Fruit fly (Drosophila melanogaster) whole organism, embryonic: ENCODE results near the gene CG13978.

Experiments
- Abd-B ChIP-seq: fragments of 200-800 bp; sonication (Bioruptor generic); optimal IDR thresholded peaks from 2 replicates; lab custom pipeline; 2018; ENCODE audit warnings: missing biosample characterization, mild to moderate bottlenecking, missing genetic modification characterization, moderate library complexity
- Ada2b ChIP-seq: fragments of 200-800 bp; sonication (Bioruptor generic); IDR thresholded peaks from 2 replicates; pipeline ENCODE4 v1.3.6; 2022; ENCODE audit warnings: missing biosample characterization, missing genetic modification characterization
- Atf3 ChIP-seq: fragments of 200-800 bp; sonication (Bioruptor generic); optimal IDR thresholded peaks from 3 replicates; lab custom pipeline; 2016; ENCODE audit warnings: missing biosample characterization, missing genetic modification characterization
- Blimp-1 ChIP-seq: fragments of 200-800 bp; sonication (Bioruptor generic); optimal IDR thresholded peaks from 3 replicates; lab custom pipeline; 2018; ENCODE audit warnings: missing biosample characterization, missing genetic modification characterization, mild to moderate bottlenecking, moderate library complexity, missing genetic modification reagents
- C15 ChIP-seq: fragments of 200-800 bp; sonication (Bioruptor generic); IDR thresholded peaks from 3 replicates; pipeline ENCODE4 v1.3.6; 2022; ENCODE audit warnings: missing biosample characterization, missing genetic modification characterization
- CG10147 ChIP-seq: fragments of 200-800 bp; sonication (Bioruptor generic); optimal IDR thresholded peaks from 2 replicates; lab custom pipeline; 2019; ENCODE audit warnings: missing biosample characterization, mild to moderate bottlenecking, missing genetic modification characterization, moderate library complexity
- CG10431 ChIP-seq: fragments of 200-800 bp; sonication (Bioruptor generic); optimal IDR thresholded peaks from 3 replicates; lab custom pipeline; 2018; ENCODE audit warnings: missing biosample characterization, mild to moderate bottlenecking, missing genetic modification characterization
- CG12744 ChIP-seq: fragments of 200-800 bp; sonication (Bioruptor generic); optimal IDR thresholded peaks from 2 replicates; lab custom pipeline; 2016; ENCODE audit warnings: missing biosample characterization, missing genetic modification characterization
- CG14667 ChIP-seq: fragments of 200-800 bp; sonication (Bioruptor generic); IDR thresholded peaks from 2 replicates; pipeline ENCODE4 v1.3.6; 2022; ENCODE audit warnings: missing biosample characterization, missing genetic modification characterization
- CG1602 ChIP-seq: fragments of 200-800 bp; sonication (Bioruptor generic); optimal IDR thresholded peaks from 3 replicates; lab custom pipeline; 2016; ENCODE audit warnings: missing biosample characterization, missing genetic modification characterization
- CG17186 ChIP-seq: fragments of 200-800 bp; sonication (Bioruptor generic); optimal IDR thresholded peaks from 3 replicates; lab custom pipeline; 2017; ENCODE audit warnings: missing biosample characterization, missing genetic modification reagents, missing genetic modification characterization
- CG17612 ChIP-seq: fragments of 200-800 bp; sonication (Bioruptor generic); IDR thresholded peaks from 2 replicates; pipeline ENCODE4 v1.3.6; 2022; ENCODE audit warnings: missing biosample characterization, missing genetic modification characterization
- CG17802 ChIP-seq: fragments of 200-800 bp; sonication (Bioruptor generic); optimal IDR thresholded peaks from 2 replicates; lab custom pipeline; 2018; ENCODE audit warnings: missing biosample characterization, mild to moderate bottlenecking, missing genetic modification characterization, moderate library complexity
- CG18476 ChIP-seq: fragments of 200-800 bp; sonication (Bioruptor generic); optimal IDR thresholded peaks from 2 replicates; lab custom pipeline; 2016; ENCODE audit warnings: missing biosample characterization, mild to moderate bottlenecking, missing genetic modification characterization
- CG18764 ChIP-seq: fragments of 200-800 bp; sonication (Bioruptor generic); optimal IDR thresholded peaks from 3 replicates; lab custom pipeline; 2016; ENCODE audit warnings: missing biosample characterization, missing genetic modification characterization
- CG3065 ChIP-seq: fragments of 200-800 bp; sonication (Bioruptor generic); optimal IDR thresholded peaks from 2 replicates; lab custom pipeline; 2016; ENCODE audit warnings: missing biosample characterization, missing genetic modification characterization
- CG3847 ChIP-seq: fragments of 200-800 bp; sonication (Bioruptor generic); IDR thresholded peaks from 2 replicates; pipeline ENCODE4 v1.3.6; 2022; ENCODE audit warnings: missing biosample characterization, missing genetic modification characterization
- CG4282 ChIP-seq: fragments of 200-800 bp; sonication (Bioruptor generic); optimal IDR thresholded peaks from 2 replicates; lab custom pipeline; 2016; ENCODE audit warnings: missing biosample characterization, missing genetic modification characterization
- CG6654 ChIP-seq: fragments of 200-800 bp; sonication (Bioruptor generic); optimal IDR thresholded peaks from 2 replicates; lab custom pipeline; 2017; ENCODE audit warnings: missing biosample characterization, mild to moderate bottlenecking, missing genetic modification characterization
- CG9437 ChIP-seq: fragments of 200-800 bp; sonication (Bioruptor generic); optimal IDR thresholded peaks from 2 replicates; lab custom pipeline; 2018; ENCODE audit warnings: missing biosample characterization, mild to moderate bottlenecking, missing genetic modification characterization
- CG9609 ChIP-seq: fragments of 200-800 bp; sonication (Bioruptor generic); optimal IDR thresholded peaks from 3 replicates; lab custom pipeline; 2016; ENCODE audit warnings: missing biosample characterization, missing genetic modification characterization
- CG9817 ChIP-seq: fragments of 200-800 bp; sonication (Bioruptor generic); optimal IDR thresholded peaks from 2 replicates; lab custom pipeline; 2018; ENCODE audit warnings: missing biosample characterization, mild to moderate bottlenecking, missing genetic modification characterization, moderate library complexity
- Doc2 ChIP-seq: fragments of 200-800 bp; sonication (Bioruptor generic); IDR thresholded peaks from 2 replicates; pipeline ENCODE4 v1.3.6; 2022; ENCODE audit warnings: missing biosample characterization, missing genetic modification characterization
- ERR ChIP-seq: fragments of 200-800 bp; sonication (Bioruptor generic); optimal IDR thresholded peaks from 2 replicates; lab custom pipeline; 2016; ENCODE audit warnings: missing biosample characterization, missing genetic modification characterization
- GATAe ChIP-seq: fragments of 200-800 bp; sonication (Bioruptor generic); conservative IDR thresholded peaks from 2 replicates; pipeline ENCODE4 v1.3.6; 2022; ENCODE audit warnings: missing biosample characterization, missing genetic modification characterization
- HLH3B ChIP-seq: fragments of 200-800 bp; sonication (Bioruptor generic); IDR thresholded peaks from 2 replicates; pipeline ENCODE4 v1.3.6; 2022; ENCODE audit warnings: missing biosample characterization, missing genetic modification characterization
- Hand ChIP-seq: fragments of 200-800 bp; sonication (Bioruptor generic); optimal IDR thresholded peaks from 2 replicates; lab custom pipeline; 2017; ENCODE audit warnings: mild to moderate bottlenecking, missing biosample characterization, missing genetic modification reagents, missing genetic modification characterization
- Hmx ChIP-seq: fragments of 200-800 bp; sonication (Bioruptor generic); optimal IDR thresholded peaks from 2 replicates; lab custom pipeline; 2016; ENCODE audit warnings: missing biosample characterization, missing genetic modification characterization
- Max ChIP-seq: fragments of 200-800 bp; sonication (Bioruptor generic); optimal IDR thresholded peaks from 2 replicates; lab custom pipeline; 2016; ENCODE audit warnings: missing biosample characterization, mild to moderate bottlenecking, missing genetic modification characterization
- NC2β ChIP-seq: fragments of 200-800 bp; sonication (Bioruptor generic); optimal IDR thresholded peaks from 2 replicates; lab custom pipeline; 2016; ENCODE audit warnings: missing biosample characterization, missing genetic modification characterization
- Scr ChIP-seq: fragments of 200-800 bp; sonication (Bioruptor generic); IDR thresholded peaks from 2 replicates; pipeline ENCODE4 v1.3.6; 2022; ENCODE audit warnings: missing biosample characterization, missing genetic modification characterization; ENCODE audit not compliant: partially characterized antibody
- Side ChIP-seq: fragments of 200-800 bp; sonication (Bioruptor generic); optimal IDR thresholded peaks from 2 replicates; lab custom pipeline; 2016; ENCODE audit warnings: missing biosample characterization, missing genetic modification characterization
- Sry-δ ChIP-seq: fragments of 200-800 bp; sonication (Bioruptor generic); optimal IDR thresholded peaks from 2 replicates; lab custom pipeline; 2016; ENCODE audit warnings: missing biosample characterization, missing genetic modification characterization
- ab ChIP-seq: fragments of 200-800 bp; sonication (Bioruptor generic); optimal IDR thresholded peaks from 2 replicates; lab custom pipeline; 2016; ENCODE audit warnings: missing biosample characterization, missing genetic modification characterization
- ase ChIP-seq: fragments of 200-800 bp; sonication (Bioruptor generic); IDR thresholded peaks from 3 replicates; pipeline ENCODE4 v1.3.6; 2022; ENCODE audit warnings: missing biosample characterization, missing genetic modification characterization
- cato ChIP-seq: fragments of 200-800 bp; sonication (Bioruptor generic); optimal IDR thresholded peaks from 2 replicates; lab custom pipeline; 2016; ENCODE audit warnings: missing biosample characterization, missing genetic modification characterization, borderline replicate concordance
- chn ChIP-seq: fragments of 200-800 bp; sonication (Bioruptor generic); optimal IDR thresholded peaks from 2 replicates; lab custom pipeline; 2016; ENCODE audit warnings: missing biosample characterization, missing genetic modification characterization
- dm ChIP-seq: fragments of 200-800 bp; sonication (Bioruptor generic); optimal IDR thresholded peaks from 3 replicates; lab custom pipeline; 2016; ENCODE audit warnings: missing biosample characterization, missing genetic modification characterization
- esg ChIP-seq: fragments of 200-800 bp; sonication (Bioruptor generic); conservative IDR thresholded peaks from 2 replicates; pipeline ENCODE4 v1.3.6; 2022; ENCODE audit warnings: missing biosample characterization, missing genetic modification characterization
- eve ChIP-seq, 2 experiments: fragments of >200 bp; optimal IDR thresholded peaks; 2 replicates each; lab custom pipeline; 2017; ENCODE audit warnings: missing biosample characterization in 2 of 2, missing genetic modification characterization in 2 of 2
- exex ChIP-seq: fragments of 200-800 bp; sonication (Bioruptor generic); optimal IDR thresholded peaks from 4 replicates; lab custom pipeline; 2018; ENCODE audit warnings: missing biosample characterization, mild to moderate bottlenecking, missing genetic modification characterization, moderate library complexity
- jigr1 ChIP-seq: fragments of 200-800 bp; sonication (Bioruptor generic); IDR thresholded peaks from 3 replicates; pipeline ENCODE4 v1.3.6; 2022; ENCODE audit warnings: missing biosample characterization, missing genetic modification characterization
- jumu ChIP-seq: fragments of 200-800 bp; sonication (Bioruptor generic); optimal IDR thresholded peaks from 3 replicates; lab custom pipeline; 2016; ENCODE audit warnings: missing biosample characterization, missing genetic modification characterization
- kah ChIP-seq: fragments of 200-800 bp; sonication (Bioruptor generic); optimal IDR thresholded peaks from 2 replicates; lab custom pipeline; 2018; ENCODE audit warnings: missing biosample characterization, mild to moderate bottlenecking, missing genetic modification characterization
- mam ChIP-seq: fragments of 200-800 bp; sonication (Bioruptor generic); optimal IDR thresholded peaks from 3 replicates; lab custom pipeline; 2016; ENCODE audit warnings: missing biosample characterization, missing genetic modification characterization
- nom ChIP-seq: fragments of 200-800 bp; sonication (Bioruptor generic); optimal IDR thresholded peaks from 2 replicates; lab custom pipeline; 2017; ENCODE audit warnings: missing biosample characterization, missing genetic modification characterization, mild to moderate bottlenecking, moderate library complexity, missing genetic modification reagents
- oc ChIP-seq: fragments of 200-800 bp; sonication (Bioruptor generic); optimal IDR thresholded peaks from 2 replicates; lab custom pipeline; 2018; ENCODE audit warnings: missing biosample characterization, mild to moderate bottlenecking, missing genetic modification characterization, moderate library complexity
- ranshi ChIP-seq: fragments of 200-800 bp; sonication (Bioruptor generic); IDR thresholded peaks from 2 replicates; pipeline ENCODE4 v1.3.6; 2022; ENCODE audit warnings: missing biosample characterization, missing genetic modification characterization
- row ChIP-seq: fragments of 200-800 bp; sonication (Bioruptor generic); IDR thresholded peaks from 3 replicates; pipeline ENCODE4 v1.3.6; 2022; ENCODE audit warnings: missing biosample characterization, missing genetic modification characterization
- so ChIP-seq: fragments of 200-800 bp; sonication (Bioruptor generic); IDR thresholded peaks from 3 replicates; pipeline ENCODE4 v1.3.6; 2022; ENCODE audit warnings: missing biosample characterization, missing genetic modification characterization
- vvl ChIP-seq: fragments of 200-800 bp; sonication (Bioruptor generic); IDR thresholded peaks from 2 replicates; pipeline ENCODE4 v1.3.6; 2022; ENCODE audit warnings: missing biosample characterization, missing genetic modification characterization
- wor ChIP-seq: fragments of 200-800 bp; sonication (Bioruptor generic); IDR thresholded peaks from 2 replicates; pipeline ENCODE4 v1.3.6; 2022; ENCODE audit warnings: missing biosample characterization, missing genetic modification characterization
- zfh1 ChIP-seq: fragments of 200-800 bp; sonication (Bioruptor generic); IDR thresholded peaks from 3 replicates; pipeline ENCODE4 v1.3.6; 2022; ENCODE audit warnings: missing biosample characterization, missing genetic modification characterization

CG13978 gene

DNA sequence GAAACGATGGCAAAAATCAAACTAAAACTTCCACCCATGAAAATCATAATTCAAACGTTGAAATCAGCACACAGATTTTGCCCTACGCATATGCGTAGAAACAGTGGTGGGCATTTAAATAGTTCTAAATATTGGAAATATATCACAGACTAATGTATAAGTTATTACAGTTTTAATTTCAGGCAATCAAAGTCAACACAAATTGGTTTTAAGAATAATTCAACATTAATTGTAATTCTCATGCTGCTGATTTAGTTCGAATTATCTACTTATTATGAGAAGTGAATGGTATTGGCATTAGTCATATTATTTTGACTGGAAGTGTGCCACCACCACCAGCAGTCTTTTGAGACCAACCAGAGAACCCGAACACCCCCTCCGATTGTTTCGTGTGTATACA is 37.3 kb upstream of the CG13978 start (continued):
- no peak for TF ChIP-seq oc (tag; lab: Kevin White, UChicago)
- TF ChIP-seq zfh1 (GFP tag; lab: Robert Waterston, UW): no peak
- no peak for TF ChIP-seq Atf3 (GFP tag; lab: Kevin White, UChicago)
- TF ChIP-seq Abd-B (GFP tag; lab: Kevin White, UChicago): no peak
- TF ChIP-seq Sry-δ: no peak
- no peak for TF ChIP-seq CG17802 (tag; lab: Kevin White, UChicago)
- TF ChIP-seq dm (GFP tag; lab: Kevin White, UChicago): no peak
- peak; percentile 4 for TF ChIP-seq Blimp-1 (GFP tag; lab: Kevin White, UChicago)
- TF ChIP-seq Hmx (GFP tag; lab: Kevin White, UChicago): no peak
- TF ChIP-seq CG3065 (GFP tag; lab: Kevin White, UChicago): no peak
- TF ChIP-seq CG10147 (GFP tag; lab: Kevin White, UChicago): peak; percentile 9
- no peak for TF ChIP-seq GATAe (GFP tag; lab: Robert Waterston, UW)
- TF ChIP-seq ab (GFP tag; lab: Kevin White, UChicago): no peak
- TF ChIP-seq Doc2 (GFP tag; lab: Robert Waterston, UW): no peak
- TF ChIP-seq CG9609: no peak
- no peak for TF ChIP-seq exex (tag; lab: Kevin White, UChicago)
- TF ChIP-seq Side (GFP tag; lab: Kevin White, UChicago): no peak
- TF ChIP-seq ase (GFP tag; lab: Robert Waterston, UW): no peak
- no peak for TF ChIP-seq cato (GFP tag; lab: Kevin White, UChicago)
- no peak; the same call in 1 of the 2 replicates for TF ChIP-seq esg
- TF ChIP-seq CG4282 (GFP tag; lab: Kevin White, UChicago): no peak
- TF ChIP-seq CG10431 (GFP tag; lab: Kevin White, UChicago): no peak
- TF ChIP-seq nom: no peak
- no peak for TF ChIP-seq C15 (GFP tag; lab: Robert Waterston, UW)
- no peak for TF ChIP-seq CG18764 (GFP tag; lab: Kevin White, UChicago)
- TF ChIP-seq HLH3B (GFP tag; lab: Robert Waterston, UW): no peak
- no peak for TF ChIP-seq so (GFP tag; lab: Robert Waterston, UW)
- TF ChIP-seq chn (GFP tag; lab: Kevin White, UChicago): no peak
- TF ChIP-seq CG9437 (GFP tag; lab: Kevin White, UChicago): peak; percentile 4
- no peak for TF ChIP-seq CG18476 (GFP tag; lab: Kevin White, UChicago)
- TF ChIP-seq Hand: peak; percentile 39
- TF ChIP-seq CG3847 (GFP tag; lab: Robert Waterston, UW): no peak
- TF ChIP-seq CG9817 (tag; lab: Kevin White, UChicago): peak; percentile 20
- no peak for TF ChIP-seq ERR (GFP tag; lab: Kevin White, UChicago)
- TF ChIP-seq row: peak; percentile 74
- TF ChIP-seq vvl: no peak
- no peak for TF ChIP-seq CG6654
- no peak for TF ChIP-seq CG1602 (GFP tag; lab: Kevin White, UChicago)
- no peak for TF ChIP-seq CG17186 (GFP tag; lab: Kevin White, UChicago)
- TF ChIP-seq NC2β: no peak
- no peak for TF ChIP-seq CG14667
- TF ChIP-seq kah (GFP tag; lab: Kevin White, UChicago): no peak
- TF ChIP-seq Ada2b (GFP tag; lab: Robert Waterston, UW): no peak
- TF ChIP-seq ranshi (GFP tag; lab: Robert Waterston, UW): no peak
- TF ChIP-seq mam (GFP tag; lab: Kevin White, UChicago): no peak
- TF ChIP-seq jigr1 (GFP tag; lab: Robert Waterston, UW): no peak
- TF ChIP-seq CG12744: no peak
- TF ChIP-seq Scr (GFP tag; lab: Robert Waterston, UW): no peak
- no peak for TF ChIP-seq wor (GFP tag; lab: Robert Waterston, UW)
- TF ChIP-seq eve (GFP tag; optimal IDR thresholded peaks at IDR 0.05; lab: Kevin White, UChicago): peak in 1 of 2 experiments; percentile 61
- no peak for TF ChIP-seq Max
- no peak for TF ChIP-seq jumu
- no peak for TF ChIP-seq CG17612 (GFP tag; lab: Robert Waterston, UW)
